Worm (Caenorhabditis elegans) whole organism, L3 larva: ENCODE measurements around the gene frpr-10.

Experiments
- R02D3.7 ChIP-seq: fragments of 150-350 bp; optimal IDR thresholded peaks from 2 replicates; lab custom pipeline; 2014; ENCODE audit warnings: missing biosample characterization, missing genetic modification characterization
- ZK546.5 ChIP-seq: sonication (generic microtip); optimal IDR thresholded peaks from 2 replicates; lab custom pipeline; 2017; ENCODE audit warnings: missing biosample characterization, missing genetic modification characterization
- aly-2 ChIP-seq: fragments of 150-350 bp; optimal IDR thresholded peaks from 2 replicates; lab custom pipeline; 2014; ENCODE audit warnings: missing biosample characterization, missing genetic modification characterization
- ama-1 ChIP-seq: fragments of 150-350 bp; optimal IDR thresholded peaks from 2 replicates; lab custom pipeline; 2018
- ceh-16 ChIP-seq: sonication (generic microtip); optimal IDR thresholded peaks from 2 replicates; lab custom pipeline; 2017; ENCODE audit warnings: missing biosample characterization, missing genetic modification characterization
- ceh-28 ChIP-seq: fragments of 150-350 bp; optimal IDR thresholded peaks from 2 replicates; lab custom pipeline; 2014; ENCODE audit warnings: missing biosample characterization, missing genetic modification reagents, missing genetic modification characterization
- ceh-82 ChIP-seq: fragments of 150-350 bp; optimal IDR thresholded peaks from 2 replicates; lab custom pipeline; 2014; ENCODE audit warnings: missing biosample characterization, missing genetic modification characterization
- ceh-9 ChIP-seq: sonication (generic microtip); optimal IDR thresholded peaks from 2 replicates; lab custom pipeline; 2018; ENCODE audit warnings: missing biosample characterization, missing genetic modification characterization
- egl-27 ChIP-seq: sonication (generic microtip); optimal IDR thresholded peaks from 4 replicates; lab custom pipeline; 2017; ENCODE audit warnings: missing biosample characterization, missing genetic modification reagents, missing genetic modification characterization
- egl-5 ChIP-seq: fragments of 150-350 bp; optimal IDR thresholded peaks from 2 replicates; lab custom pipeline; 2017; ENCODE audit warnings: missing biosample characterization, missing genetic modification reagents, missing genetic modification characterization, inconsistent platforms
- elt-3 ChIP-seq, 3 experiments: fragments of 150-350 bp in 1 of 3; sonication (generic microtip) in 2 of 3; optimal IDR thresholded peaks; 2 replicates in 2 of 3; 4 replicates in 1 of 3; lab custom pipeline; 2014 to 2017; ENCODE audit warnings: missing biosample characterization in 3 of 3, missing genetic modification characterization in 3 of 3
- fkh-10 ChIP-seq: sonication (generic microtip); optimal IDR thresholded peaks from 2 replicates; lab custom pipeline; 2017; ENCODE audit warnings: missing biosample characterization, missing genetic modification reagents, missing genetic modification characterization
- fos-1 ChIP-seq: fragments of 150-350 bp; optimal IDR thresholded peaks from 2 replicates; lab custom pipeline; 2014; ENCODE audit warnings: missing biosample characterization, missing genetic modification characterization
- hmg-11 ChIP-seq: sonication (generic microtip); optimal IDR thresholded peaks from 2 replicates; lab custom pipeline; 2016; ENCODE audit warnings: missing genetic modification characterization, missing compliant biosample characterization
- jun-1 ChIP-seq: fragments of 150-350 bp; optimal IDR thresholded peaks from 2 replicates; lab custom pipeline; 2014; ENCODE audit warnings: missing biosample characterization, missing genetic modification reagents, missing genetic modification characterization
- lin-15B ChIP-seq: fragments of 150-350 bp; optimal IDR thresholded peaks from 2 replicates; lab custom pipeline; 2014; ENCODE audit warnings: missing biosample characterization, missing genetic modification characterization
- lin-39 ChIP-seq: fragments of 150-350 bp; optimal IDR thresholded peaks from 2 replicates; lab custom pipeline; 2018; ENCODE audit warnings: missing biosample characterization, missing genetic modification reagents, missing genetic modification characterization
- lsy-12 ChIP-seq: sonication (generic microtip); optimal IDR thresholded peaks from 2 replicates; lab custom pipeline; 2016; ENCODE audit warnings: mild to moderate bottlenecking, missing genetic modification characterization, missing compliant biosample characterization
- mml-1 ChIP-seq: fragments of 150-350 bp; sonication (generic microtip); optimal IDR thresholded peaks from 3 replicates; lab custom pipeline; 2014; ENCODE audit warnings: missing biosample characterization, missing genetic modification characterization
- nfya-1 ChIP-seq: sonication (generic microtip); optimal IDR thresholded peaks from 2 replicates; lab custom pipeline; 2017; ENCODE audit warnings: missing genetic modification characterization, mild to moderate bottlenecking, missing compliant biosample characterization, antibody characterized with exemption, moderate library complexity; ENCODE audit not compliant: insufficient read depth
- nhr-12 ChIP-seq: fragments of 150-350 bp; optimal IDR thresholded peaks from 2 replicates; lab custom pipeline; 2014; ENCODE audit warnings: missing biosample characterization, missing genetic modification characterization
- nhr-237 ChIP-seq: fragments of 150-350 bp; optimal IDR thresholded peaks from 2 replicates; lab custom pipeline; 2014; ENCODE audit warnings: missing biosample characterization, missing genetic modification characterization
- nhr-25 ChIP-seq: sonication (generic microtip); optimal IDR thresholded peaks from 2 replicates; lab custom pipeline; 2017; ENCODE audit warnings: missing biosample characterization, missing genetic modification characterization
- nhr-28 ChIP-seq: fragments of 150-350 bp; optimal IDR thresholded peaks from 2 replicates; lab custom pipeline; 2014; ENCODE audit warnings: missing biosample characterization, missing genetic modification characterization
- nhr-43 ChIP-seq: sonication (generic microtip); optimal IDR thresholded peaks from 2 replicates; lab custom pipeline; 2016; ENCODE audit warnings: mild to moderate bottlenecking, missing genetic modification characterization, missing compliant biosample characterization; ENCODE audit not compliant: poor library complexity, severe bottlenecking
- nhr-67 ChIP-seq: fragments of 150-350 bp; optimal IDR thresholded peaks from 2 replicates; lab custom pipeline; 2014; ENCODE audit warnings: missing biosample characterization, missing genetic modification characterization
- nhr-76 ChIP-seq: fragments of 150-350 bp; sonication (generic microtip); optimal IDR thresholded peaks from 5 replicates; lab custom pipeline; 2014; ENCODE audit warnings: missing biosample characterization, missing genetic modification characterization
- nhr-77 ChIP-seq: fragments of 150-350 bp; optimal IDR thresholded peaks from 2 replicates; lab custom pipeline; 2014; ENCODE audit warnings: missing biosample characterization, missing genetic modification characterization
- pha-4 ChIP-seq: fragments of 150-350 bp; optimal IDR thresholded peaks from 2 replicates; lab custom pipeline; 2014; ENCODE audit warnings: missing biosample characterization, missing genetic modification reagents, missing genetic modification characterization
- pqm-1 ChIP-seq: fragments of 150-350 bp; optimal IDR thresholded peaks from 2 replicates; lab custom pipeline; 2017; ENCODE audit warnings: missing biosample characterization, missing genetic modification characterization, inconsistent platforms
- sea-2 ChIP-seq: fragments of 150-350 bp; sonication (generic microtip); optimal IDR thresholded peaks from 4 replicates; lab custom pipeline; 2014; ENCODE audit warnings: missing biosample characterization, missing genetic modification reagents, missing genetic modification characterization
- tbx-2 ChIP-seq: sonication (generic microtip); optimal IDR thresholded peaks from 2 replicates; lab custom pipeline; 2016; ENCODE audit warnings: mild to moderate bottlenecking, missing genetic modification characterization, missing compliant biosample characterization
- unc-62 ChIP-seq: fragments of 150-350 bp; sonication (generic microtip); optimal IDR thresholded peaks from 4 replicates; lab custom pipeline; 2014; ENCODE audit warnings: missing biosample characterization, missing genetic modification reagents, missing genetic modification characterization
- ztf-11 ChIP-seq: fragments of 150-350 bp; optimal IDR thresholded peaks from 2 replicates; lab custom pipeline; 2014; ENCODE audit warnings: missing biosample characterization, missing genetic modification characterization

Gene frpr-10

DNA sequence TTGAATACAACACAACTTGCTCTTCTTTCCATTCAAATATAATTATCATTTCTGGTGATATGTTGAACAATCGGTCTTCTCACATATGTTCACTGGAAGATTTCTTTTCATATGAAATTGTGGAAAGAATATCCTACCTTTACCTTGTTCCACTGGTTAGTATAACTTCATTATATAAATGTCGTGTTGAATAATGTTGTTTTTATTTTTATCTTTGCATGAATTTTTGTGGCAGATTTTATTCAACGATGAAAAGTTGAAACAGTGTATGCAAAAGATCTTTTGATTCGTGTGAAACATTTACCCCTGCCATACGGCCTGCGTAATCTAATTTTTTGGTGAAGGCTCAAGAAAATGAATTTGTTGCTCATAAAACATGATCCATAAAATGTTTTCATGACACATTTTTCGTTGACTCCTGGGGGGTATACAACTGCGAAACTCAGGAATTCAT is 4.3 kb downstream of the frpr-10 start:
- no peak for TF ChIP-seq nhr-12 (tag; lab: Kevin White, UChicago)
- no peak for TF ChIP-seq R02D3.7 (tag; lab: Kevin White, UChicago)
- no peak for TF ChIP-seq ceh-28 (tag; lab: Kevin White, UChicago)
- TF ChIP-seq nhr-67 (tag; lab: Kevin White, UChicago), result no peak
- no peak for TF ChIP-seq lin-39 (tag; lab: Kevin White, UChicago)
- no peak for TF ChIP-seq ama-1 (lab: Kevin White, UChicago)
- no peak for TF ChIP-seq nhr-237
- no peak for TF ChIP-seq nhr-43 (tag; lab: Kevin White, UChicago)
- TF ChIP-seq egl-5 (tag; lab: Kevin White, UChicago), result no peak
- no peak for TF ChIP-seq ztf-11 (tag; lab: Kevin White, UChicago)
- no peak for TF ChIP-seq lsy-12
- no peak for TF ChIP-seq nhr-28 (tag; lab: Kevin White, UChicago)
- no peak for TF ChIP-seq elt-3 (tag; optimal IDR thresholded peaks at IDR 0.05; lab: Kevin White, UChicago)
- no peak for TF ChIP-seq fkh-10 (GFP tag; lab: Kevin White, UChicago)
- TF ChIP-seq ceh-9 (tag; lab: Kevin White, UChicago), result no peak
- no peak for TF ChIP-seq nhr-25 (tag; lab: Kevin White, UChicago)
- no peak for TF ChIP-seq fos-1
- TF ChIP-seq, all 47 proteins: peak for 0

ce11 chrIV:7967006-7967405 is 9.4 kb downstream of the frpr-10 start, which contains the start of gene F57H12.5:
TSS of gene F57H12.5 (plus strand) at chrIV:7967306.
- TF ChIP-seq ZK546.5 (no peak), ceh-16 (tag; lab: Kevin White, UChicago) (no peak), unc-62 (GFP tag; lab: Kevin White, UChicago) (no peak), fkh-10 (GFP tag; lab: Kevin White, UChicago) (no peak), nhr-77 (tag; lab: Kevin White, UChicago) (no peak), ztf-11 (tag; lab: Kevin White, UChicago) (no peak), nhr-12 (tag; lab: Kevin White, UChicago) (no peak)

ce11 chrIV:7976210-7976609 is 18.6 kb downstream of the frpr-10 start, which contains the start of gene F57H12.6:
TSS of gene F57H12.6 (minus strand) at chrIV:7976310.
- TF ChIP-seq unc-62 (GFP tag; lab: Kevin White, UChicago), result no peak
- no peak for TF ChIP-seq pqm-1 (tag; lab: Kevin White, UChicago)
- TF ChIP-seq nhr-28 (tag; lab: Kevin White, UChicago), result no peak
- no peak for TF ChIP-seq aly-2 (tag; lab: Kevin White, UChicago)
- TF ChIP-seq nhr-237, result no peak
- no peak for TF ChIP-seq fkh-10 (GFP tag; lab: Kevin White, UChicago)
- no peak for TF ChIP-seq nhr-76 (tag; lab: Kevin White, UChicago)
- TF ChIP-seq mml-1 (tag; lab: Kevin White, UChicago), result no peak
- TF ChIP-seq tbx-2 (tag; lab: Kevin White, UChicago), result no peak
- TF ChIP-seq nhr-67 (tag; lab: Kevin White, UChicago), result no peak
- TF ChIP-seq jun-1 (tag; lab: Kevin White, UChicago), result no peak
- TF ChIP-seq egl-27, result no peak
- TF ChIP-seq nhr-77 (tag; lab: Kevin White, UChicago), result no peak
- no peak for TF ChIP-seq ceh-16 (tag; lab: Kevin White, UChicago)
- TF ChIP-seq ZK546.5, result no peak
- TF ChIP-seq ceh-82 (tag; lab: Kevin White, UChicago), result no peak
- no peak for TF ChIP-seq pha-4
- TF ChIP-seq lin-39 (tag; lab: Kevin White, UChicago), result no peak
- TF ChIP-seq sea-2 (GFP tag; lab: Kevin White, UChicago), result no peak

DNA sequence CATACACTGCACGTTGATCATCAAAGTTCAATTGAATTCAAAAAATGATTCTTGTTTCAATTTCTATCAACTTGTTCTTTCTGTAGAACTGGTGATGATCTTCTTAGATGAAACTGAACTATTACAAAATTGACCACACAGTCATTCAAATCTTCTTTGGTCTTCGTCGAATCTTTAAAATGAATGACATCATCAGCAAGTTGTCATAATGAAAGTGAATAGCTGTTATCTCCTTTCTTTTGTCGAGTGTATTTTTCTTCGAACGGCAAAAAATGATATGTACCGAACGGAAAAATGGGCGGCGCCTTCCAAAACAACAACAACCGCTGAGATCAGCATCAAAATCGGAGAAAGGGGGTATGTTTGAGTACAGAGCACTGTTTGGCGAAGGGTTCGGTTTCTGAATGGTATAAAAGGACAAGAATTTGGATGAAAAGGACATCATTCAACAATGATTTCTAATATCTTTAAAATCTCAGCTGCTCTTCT is 19.9 kb downstream of the frpr-10 start, which contains the start of gene ora-1:
Gene ora-1, plus strand, starts transcription at position 439 of the 489 bp plus-strand sequence.
- peak; percentile 14 for TF ChIP-seq nhr-25 (tag; lab: Kevin White, UChicago)
- TF ChIP-seq egl-5 (tag; lab: Kevin White, UChicago), result no peak

ce11 chrIV:7979588-7979987 is 22.0 kb downstream of the frpr-10 start, which contains the start of gene unc-24:
TSS of gene unc-24 (plus strand) at chrIV:7979870.
- TF ChIP-seq hmg-11 (tag; lab: Kevin White, UChicago) (peak; percentile 20), lin-15B (tag; lab: Kevin White, UChicago) (peak; percentile 22), nhr-12 (tag; lab: Kevin White, UChicago) (no peak), lin-39 (tag; lab: Kevin White, UChicago) (peak; percentile 74), nfya-1 (tag; lab: Kevin White, UChicago) (peak; percentile 63)
- TF ChIP-seq, all 47 proteins: peak for 4
